Worm (Caenorhabditis elegans): ENCODE measurements around the gene mab-23.

DNA sequence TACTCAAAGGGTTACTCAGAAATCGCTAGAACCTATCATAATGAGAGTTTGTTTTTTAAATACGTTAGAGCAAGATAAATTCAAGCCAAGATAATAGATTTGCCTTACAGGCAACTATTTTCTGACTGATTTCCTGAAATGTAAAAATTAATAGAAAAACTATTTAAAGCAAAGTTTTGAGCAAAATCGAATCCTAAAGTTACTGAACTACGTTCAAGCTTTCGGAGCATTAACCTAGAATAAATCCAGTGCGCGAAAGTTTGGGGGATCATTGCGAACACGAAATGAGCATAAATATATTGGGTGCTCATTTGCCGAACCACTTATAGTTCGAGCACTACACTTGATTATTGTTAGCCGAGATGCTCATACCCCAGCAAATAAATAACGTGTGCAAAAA lies 38.8 kb downstream of the mab-23 start, which contains the start of gene ceh-22:
- TF ChIP-seq klf-2 (GFP tag; conservative IDR thresholded peaks at IDR 0.05) (no peak), T22C8.4 (GFP tag; IDR thresholded peaks at IDR 0.05) (no peak), ztf-23 (GFP tag; IDR thresholded peaks at IDR 0.05) (no peak), cog-1 (tag; optimal IDR thresholded peaks at IDR 0.05) (no peak), ztf-29 (GFP tag; IDR thresholded peaks at IDR 0.05) (no peak), flt-1 (GFP tag; IDR thresholded peaks at IDR 0.05) (no peak), ref-1 (GFP tag; conservative IDR thresholded peaks at IDR 0.05) (no peak), tab-1 (GFP tag; IDR thresholded peaks at IDR 0.05) (no peak), med-1 (GFP tag; optimal IDR thresholded peaks at IDR 0.05; ENCODE audit: insufficient read depth) (no peak)

Measured in whole organism, midembryonic.